Fruit fly (Drosophila melanogaster) whole organism, pupa: ENCODE measurements around the gene CG42375.
A peak's percentile ranks its signal among the peaks of the same experiment; 100 is the strongest.

Source experiments
- CG10348 ChIP-seq: fragments of 200-800 bp; sonication (Bioruptor generic); IDR thresholded peaks from 2 replicates; pipeline ENCODE4 v1.3.6; 2022; ENCODE audit warnings: missing biosample characterization, missing genetic modification characterization
- CG12605 ChIP-seq: fragments of 200-800 bp; sonication (Bioruptor generic); IDR thresholded peaks from 2 replicates; pipeline ENCODE4 v1.3.6; 2022; ENCODE audit warnings: missing biosample characterization, missing genetic modification characterization
- CG13204 ChIP-seq: fragments of 200-800 bp; sonication (Bioruptor generic); optimal IDR thresholded peaks from 2 replicates; lab custom pipeline; 2018; ENCODE audit warnings: missing biosample characterization, mild to moderate bottlenecking, missing genetic modification characterization, moderate library complexity
- CG14655 ChIP-seq: fragments of 200-800 bp; sonication (Bioruptor generic); optimal IDR thresholded peaks from 3 replicates; lab custom pipeline; 2017; ENCODE audit warnings: mild to moderate bottlenecking, missing biosample characterization, missing genetic modification reagents, missing genetic modification characterization
- CG15710 ChIP-seq: fragments of 200-800 bp; sonication (Bioruptor generic); optimal IDR thresholded peaks from 2 replicates; lab custom pipeline; 2018; ENCODE audit warnings: missing biosample characterization, mild to moderate bottlenecking, missing genetic modification characterization, moderate library complexity
- CG17806 ChIP-seq: fragments of 200-800 bp; sonication (Bioruptor generic); optimal IDR thresholded peaks from 2 replicates; lab custom pipeline; 2018; ENCODE audit warnings: missing biosample characterization, mild to moderate bottlenecking, missing genetic modification characterization, moderate library complexity
- CG32121 ChIP-seq: fragments of 200-800 bp; sonication (Bioruptor generic); IDR thresholded peaks from 2 replicates; pipeline ENCODE4 v1.3.6; 2022; ENCODE audit warnings: missing biosample characterization, missing genetic modification characterization
- CG34367 ChIP-seq: fragments of 200-800 bp; sonication (Bioruptor generic); optimal IDR thresholded peaks from 2 replicates; lab custom pipeline; 2018; ENCODE audit warnings: missing biosample characterization, mild to moderate bottlenecking, missing genetic modification characterization
- CG4496 ChIP-seq: fragments of 200-800 bp; sonication (Bioruptor generic); IDR thresholded peaks from 3 replicates; pipeline ENCODE4 v1.3.6; 2022; ENCODE audit warnings: missing biosample characterization, missing genetic modification characterization
- CG8159 ChIP-seq: fragments of 200-800 bp; sonication (Bioruptor generic); optimal IDR thresholded peaks from 3 replicates; lab custom pipeline; 2018; ENCODE audit warnings: missing biosample characterization, mild to moderate bottlenecking, missing genetic modification characterization, moderate library complexity
- CG9948 ChIP-seq: fragments of 200-800 bp; sonication (Bioruptor generic); optimal IDR thresholded peaks from 2 replicates; lab custom pipeline; 2018; ENCODE audit warnings: missing biosample characterization, mild to moderate bottlenecking, missing genetic modification characterization, moderate library complexity
- D1 ChIP-seq: fragments of 200-800 bp; sonication (Bioruptor generic); optimal IDR thresholded peaks from 2 replicates; lab custom pipeline; 2018; ENCODE audit warnings: missing biosample characterization, mild to moderate bottlenecking, missing genetic modification characterization, moderate library complexity
- EcR ChIP-seq: fragments of 200-800 bp; sonication (Bioruptor generic); optimal IDR thresholded peaks from 3 replicates; lab custom pipeline; 2019; ENCODE audit warnings: missing biosample characterization, missing genetic modification characterization, mild to moderate bottlenecking, moderate library complexity, missing genetic modification reagents
- Ets98B ChIP-seq: fragments of 200-800 bp; sonication (Bioruptor generic); IDR thresholded peaks from 2 replicates; pipeline ENCODE4 v1.3.6; 2022; ENCODE audit warnings: missing biosample characterization, missing genetic modification characterization
- Pif1A ChIP-seq: fragments of 200-800 bp; sonication (Bioruptor generic); optimal IDR thresholded peaks from 3 replicates; lab custom pipeline; 2016; ENCODE audit warnings: missing biosample characterization, missing genetic modification characterization
- Pif1B ChIP-seq: fragments of 200-800 bp; sonication (Bioruptor generic); optimal IDR thresholded peaks from 3 replicates; lab custom pipeline; 2016; ENCODE audit warnings: missing biosample characterization, missing genetic modification characterization
- Snoo ChIP-seq: fragments of 200-800 bp; sonication (Bioruptor generic); optimal IDR thresholded peaks from 3 replicates; lab custom pipeline; 2017; ENCODE audit warnings: missing biosample characterization, mild to moderate bottlenecking, missing genetic modification characterization, inconsistent platforms
- fd96Ca ChIP-seq: fragments of 200-800 bp; sonication (Bioruptor generic); IDR thresholded peaks from 3 replicates; pipeline ENCODE4 v1.3.6; 2022; ENCODE audit warnings: missing biosample characterization, missing genetic modification characterization

The CG42375 gene

DNA sequence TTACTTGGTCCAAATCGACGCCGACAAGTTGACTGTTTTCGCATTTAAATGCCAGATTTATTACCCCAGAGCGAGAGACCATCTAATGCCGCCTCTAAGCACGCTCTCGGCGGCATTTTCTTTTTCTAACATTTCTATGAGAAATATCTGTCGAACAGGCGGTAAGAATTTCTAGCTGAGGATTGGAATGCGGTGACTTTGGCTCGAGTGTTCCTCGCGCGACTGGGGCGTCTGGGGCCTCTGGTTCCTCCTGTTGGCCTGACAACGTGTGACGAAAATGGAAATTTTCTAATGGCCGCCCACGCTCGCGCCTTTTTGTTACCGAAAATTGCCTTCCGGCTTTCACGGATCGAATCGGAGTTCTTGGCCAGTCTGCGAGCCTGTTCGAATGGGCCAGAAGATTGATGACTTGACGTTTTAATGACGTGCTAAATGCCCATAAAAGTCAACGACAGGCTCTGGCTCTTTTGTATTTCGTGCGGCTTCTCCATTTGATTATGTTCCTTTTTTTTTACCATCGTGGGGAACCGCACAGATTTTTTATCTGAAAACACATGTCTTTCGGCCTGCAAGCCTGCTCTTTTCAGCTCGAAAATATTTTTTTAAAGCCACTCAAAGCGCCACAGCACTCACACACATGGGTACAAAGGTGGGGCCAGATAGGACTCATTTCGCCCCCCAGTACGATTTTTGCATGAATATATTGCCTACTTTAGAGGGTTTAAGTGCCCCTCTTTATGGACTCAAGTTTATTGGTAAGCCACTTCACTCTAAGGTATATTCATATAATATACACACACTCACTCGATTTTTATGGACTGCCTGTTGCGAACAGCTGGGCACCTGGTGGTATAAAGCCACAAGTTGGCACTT is 22.0 kb downstream of the CG42375 start:
- no peak for TF ChIP-seq Ets98B (GFP tag; lab: Robert Waterston, UW)
- no peak for TF ChIP-seq CG34367
- 0 out of 3 replicates have a peak, but pooled peaks have one; percentile 30 for TF ChIP-seq CG4496 (GFP tag; lab: Robert Waterston, UW)
- no peak for TF ChIP-seq Snoo
- no peak for TF ChIP-seq CG15710 (tag; lab: Kevin White, UChicago)
- no peak for TF ChIP-seq CG32121
- 0 out of 2 replicates have a peak, but pooled peaks have one; percentile 10 for TF ChIP-seq CG12605 (GFP tag; lab: Robert Waterston, UW)

DNA sequence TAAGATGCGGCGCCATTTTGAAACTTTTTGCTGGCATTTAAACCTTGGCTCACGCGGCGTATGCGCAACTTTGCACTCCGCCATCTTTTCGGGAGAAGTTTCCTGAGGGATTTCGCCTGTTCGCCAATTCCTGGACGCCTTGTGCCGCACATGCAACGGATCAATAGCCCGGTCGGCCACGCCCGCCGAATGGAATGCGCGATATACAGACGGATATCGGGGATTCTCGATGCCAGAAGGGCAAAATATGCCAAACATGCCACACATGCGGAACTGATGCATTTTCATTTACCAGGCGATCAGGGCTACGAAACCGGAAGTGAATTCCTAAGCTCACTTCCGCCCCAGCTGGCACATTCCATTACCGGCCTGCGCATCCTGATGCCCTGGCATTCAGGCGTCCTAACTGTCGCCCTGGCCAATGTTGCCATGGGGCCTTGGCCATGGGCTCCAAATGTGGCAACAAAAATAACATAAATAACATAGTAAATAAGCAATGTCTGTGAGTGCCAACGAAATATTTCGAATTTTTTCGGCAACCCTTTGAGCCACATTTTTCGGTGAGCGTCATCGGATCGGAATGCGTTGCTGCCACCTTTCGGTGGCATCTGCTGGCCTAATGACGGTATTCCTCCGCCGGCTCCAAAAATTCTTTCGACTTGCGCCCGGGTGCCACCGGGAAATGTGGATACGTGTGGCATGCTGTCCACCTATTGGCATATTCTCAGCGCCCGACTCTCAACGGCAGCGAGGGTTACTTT is 22.8 kb downstream of the CG42375 start:
- 0 out of 2 replicates have a peak, but pooled peaks have one; percentile 2 for TF ChIP-seq CG12605 (GFP tag; lab: Robert Waterston, UW)
- no peak for TF ChIP-seq CG8159 (tag; lab: Kevin White, UChicago)

DNA sequence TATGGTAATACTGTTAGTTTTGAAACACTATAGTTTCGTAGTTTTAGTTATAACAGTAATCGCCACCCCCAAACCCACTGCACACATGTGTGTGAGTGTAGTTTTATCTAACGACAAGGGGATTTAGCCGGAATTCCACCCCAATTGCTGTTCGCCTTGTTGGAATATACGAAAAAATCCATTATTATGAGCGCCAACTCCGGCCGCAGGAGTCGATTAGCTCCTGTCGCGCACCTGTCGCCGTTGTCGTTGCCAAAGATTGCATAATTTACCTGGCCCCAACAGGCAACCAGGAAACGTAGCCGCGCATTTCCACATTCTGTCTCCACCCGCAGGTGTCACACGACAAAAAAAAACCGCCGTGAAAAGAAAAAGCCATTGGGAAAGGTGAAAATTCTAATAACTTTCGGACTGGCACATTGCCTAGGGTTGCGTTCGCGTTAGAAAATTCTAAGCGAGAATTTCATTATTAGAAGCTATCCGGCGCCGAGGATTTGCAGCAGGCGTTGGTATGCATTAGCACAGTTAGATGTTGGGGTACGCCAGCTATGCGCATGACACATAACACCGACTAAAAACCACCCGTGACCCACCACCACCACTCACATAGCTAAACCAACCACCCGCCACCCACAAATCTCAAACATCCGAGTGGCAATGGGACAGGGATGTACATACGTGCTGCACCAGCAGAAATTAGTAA is 23.9 kb downstream of the CG42375 start:
- TF ChIP-seq fd96Ca (GFP tag; lab: Robert Waterston, UW): no peak
- TF ChIP-seq, all 21 proteins: peak for 0

DNA sequence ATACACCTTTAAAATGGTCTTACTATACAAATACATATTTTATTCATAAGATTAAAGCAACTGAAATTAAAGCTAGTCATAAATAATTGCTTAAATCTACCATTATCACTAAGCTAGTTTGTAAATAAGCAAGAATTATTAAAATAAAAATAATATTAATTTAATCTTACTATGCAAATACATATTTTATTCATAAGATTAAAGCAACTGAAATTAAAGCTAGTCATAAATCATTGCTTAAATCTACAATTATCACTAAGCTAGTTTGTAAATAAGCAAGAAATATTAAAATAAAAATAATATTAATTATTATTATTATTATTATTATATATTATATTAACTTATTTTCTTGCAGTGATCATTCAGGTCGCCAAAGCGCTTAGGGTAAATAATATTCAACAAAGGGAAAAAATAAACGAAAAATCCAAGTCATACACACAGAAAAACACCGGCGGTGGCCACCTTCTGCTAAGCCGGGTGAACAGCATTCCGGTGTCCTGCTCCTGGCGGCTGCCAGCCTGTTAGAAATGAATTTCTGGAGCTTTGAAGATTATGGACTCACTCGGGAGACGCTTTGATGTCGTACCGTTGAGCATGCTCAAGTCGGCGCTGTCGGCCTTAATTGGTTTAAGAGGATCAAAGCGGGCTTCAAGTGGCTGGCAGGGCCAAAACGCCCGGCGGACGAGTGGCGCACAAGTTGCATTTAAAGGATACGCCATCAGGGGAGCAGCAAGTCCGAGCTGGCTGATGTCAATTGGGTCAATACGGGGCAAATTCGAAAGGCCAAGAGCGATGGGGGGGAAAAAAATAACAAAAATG is 24.7 kb downstream of the CG42375 start:
- TF ChIP-seq CG8159 (tag; lab: Kevin White, UChicago): peak; percentile 57
- TF ChIP-seq CG9948: peak; percentile 1
- no peak for TF ChIP-seq D1 (tag; lab: Kevin White, UChicago)
- TF ChIP-seq Ets98B (GFP tag; lab: Robert Waterston, UW): no peak
- no peak for TF ChIP-seq CG17806 (tag; lab: Kevin White, UChicago)
- TF ChIP-seq CG14655 (GFP tag; lab: Kevin White, UChicago): peak; percentile 39
- peak; percentile 19 for TF ChIP-seq CG15710 (tag; lab: Kevin White, UChicago)

DNA sequence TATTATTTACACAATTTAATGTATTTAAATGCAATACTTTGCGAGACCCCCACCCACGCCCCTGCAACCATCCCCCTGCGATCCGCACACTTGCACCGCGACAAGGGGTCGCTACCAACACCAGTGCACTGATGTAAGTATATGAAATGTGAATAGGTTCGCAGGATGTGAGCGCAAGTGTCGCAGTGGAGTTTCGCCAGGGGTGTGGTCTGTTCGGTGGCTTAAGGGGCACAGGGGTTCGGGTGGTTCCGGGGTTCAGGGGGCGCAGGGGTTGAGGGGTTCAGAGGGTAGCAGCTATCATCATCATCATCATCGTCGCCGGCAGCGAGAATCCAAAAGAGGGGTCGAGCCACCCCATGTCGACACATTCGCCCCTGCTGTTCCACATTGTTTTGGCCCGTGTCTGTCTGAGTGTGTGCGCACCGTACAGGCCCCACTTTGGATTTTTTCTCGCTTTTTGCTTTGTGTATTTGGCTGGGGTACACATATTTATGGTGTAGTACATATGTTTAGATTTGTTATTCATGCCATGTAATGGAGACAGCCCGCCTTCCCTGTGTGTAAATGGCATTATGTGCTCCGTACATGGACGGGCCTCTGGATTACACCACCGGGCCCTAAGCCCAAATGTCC is 25.7 kb downstream of the CG42375 start:
- TF ChIP-seq CG8159 (tag; lab: Kevin White, UChicago): no peak
- peak; percentile 42; the same call in 1 of the 2 replicates for TF ChIP-seq CG32121
- 0 out of 2 replicates have a peak, but pooled peaks have one; percentile 15 for TF ChIP-seq Ets98B (GFP tag; lab: Robert Waterston, UW)
- TF ChIP-seq, all 21 proteins: peak for 2

DNA sequence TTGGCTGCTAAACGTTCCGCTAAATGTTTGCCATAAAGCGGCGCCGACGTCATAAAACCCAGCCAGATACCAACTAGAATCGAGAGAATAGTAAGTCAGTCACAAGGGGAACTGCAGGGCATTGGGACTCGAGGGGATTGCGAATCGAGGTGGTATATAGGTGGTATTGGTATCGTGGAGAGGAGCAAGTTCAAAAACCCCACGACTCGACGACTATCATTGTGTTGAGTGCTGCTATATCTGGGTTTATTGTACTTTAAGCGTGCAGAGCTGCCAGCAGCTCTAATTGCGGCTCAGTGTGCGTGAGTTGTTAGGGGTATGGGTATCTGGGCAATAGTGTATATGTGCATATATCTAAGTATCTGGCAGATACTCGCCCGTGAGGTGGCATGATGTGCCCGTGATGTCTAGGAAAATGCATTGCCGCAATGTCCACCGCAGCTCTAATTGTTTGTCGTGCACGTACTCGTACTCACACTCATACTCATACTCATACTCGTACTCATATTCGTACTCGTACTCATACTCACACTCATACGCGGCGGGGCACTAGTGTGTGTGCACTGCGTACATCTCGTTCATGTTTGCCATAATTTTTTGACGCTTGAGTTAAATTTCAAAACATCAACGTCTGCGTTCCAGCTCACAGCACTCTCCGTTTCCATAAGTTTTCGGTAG is 26.7 kb downstream of the CG42375 start:
- TF ChIP-seq CG8159 (tag; lab: Kevin White, UChicago) (no peak), Pif1B (GFP tag; lab: Kevin White, UChicago) (no peak), CG15710 (tag; lab: Kevin White, UChicago) (no peak), fd96Ca (GFP tag; lab: Robert Waterston, UW) (no peak), Pif1A (no peak), CG34367 (no peak), CG14655 (GFP tag; lab: Kevin White, UChicago) (no peak), CG13204 (no peak), CG10348 (no peak), Ets98B (GFP tag; lab: Robert Waterston, UW) (peak; percentile 5; the same call in 1 of the 2 replicates), EcR (peak; percentile 92)
